Worm (Caenorhabditis elegans) whole organism, early embryonic: Measurements from ENCODE around the gene srg-46.

Experiments
- F13C5.2 ChIP-seq: sonication (generic microtip); optimal IDR thresholded peaks from 2 replicates; lab custom pipeline; 2017; ENCODE audit warnings: mild to moderate bottlenecking, missing genetic modification characterization, inconsistent platforms, missing compliant biosample characterization
- aly-1 ChIP-seq: sonication (generic microtip); optimal IDR thresholded peaks from 2 replicates; lab custom pipeline; 2016; ENCODE audit warnings: missing genetic modification characterization, missing compliant biosample characterization
- ama-1 ChIP-seq: fragments of 150-350 bp; optimal IDR thresholded peaks from 2 replicates; lab custom pipeline; 2014
- ceh-13 ChIP-seq: fragments of 200-800 bp; sonication (Bioruptor generic); optimal IDR thresholded peaks from 2 replicates; lab custom pipeline; 2018; ENCODE audit warnings: mild to moderate bottlenecking, missing genetic modification characterization, missing compliant biosample characterization
- ceh-36 ChIP-seq: sonication (generic microtip); optimal IDR thresholded peaks from 2 replicates; lab custom pipeline; 2016; ENCODE audit warnings: missing genetic modification characterization, inconsistent platforms, missing compliant biosample characterization
- ets-7 ChIP-seq: sonication (generic microtip); optimal IDR thresholded peaks from 2 replicates; lab custom pipeline; 2016; ENCODE audit warnings: missing genotype, missing genetic modification characterization, missing compliant biosample characterization
- flt-1 ChIP-seq: fragments of 200-800 bp; sonication (Bioruptor generic); IDR thresholded peaks from 2 replicates; pipeline ENCODE4 v1.3.6; 2022; ENCODE audit warnings: missing genetic modification characterization, missing compliant biosample characterization
- hmg-4 ChIP-seq: fragments of 200-800 bp; sonication (Bioruptor generic); optimal IDR thresholded peaks from 2 replicates; lab custom pipeline; 2018; ENCODE audit warnings: mild to moderate bottlenecking, missing genetic modification characterization, missing compliant biosample characterization
- scrt-1 ChIP-seq: fragments of 200-800 bp; sonication (Bioruptor generic); IDR thresholded peaks from 2 replicates; pipeline ENCODE4 v1.3.6; 2022; ENCODE audit warnings: missing genetic modification characterization, missing compliant biosample characterization
- tbx-11 ChIP-seq: fragments of 200-800 bp; sonication (Bioruptor generic); IDR thresholded peaks from 2 replicates; pipeline ENCODE4 v1.3.6; 2022; ENCODE audit warnings: missing genetic modification characterization, missing compliant biosample characterization
- tbx-37 ChIP-seq: fragments of 200-800 bp; sonication (Bioruptor generic); conservative IDR thresholded peaks from 2 replicates; pipeline ENCODE4 v1.3.6; 2022; ENCODE audit warnings: missing genetic modification reagents, missing genetic modification characterization, missing compliant biosample characterization
- tra-4 ChIP-seq: sonication (generic microtip); optimal IDR thresholded peaks from 2 replicates; lab custom pipeline; 2017; ENCODE audit warnings: missing genetic modification characterization, missing compliant biosample characterization

DNA sequence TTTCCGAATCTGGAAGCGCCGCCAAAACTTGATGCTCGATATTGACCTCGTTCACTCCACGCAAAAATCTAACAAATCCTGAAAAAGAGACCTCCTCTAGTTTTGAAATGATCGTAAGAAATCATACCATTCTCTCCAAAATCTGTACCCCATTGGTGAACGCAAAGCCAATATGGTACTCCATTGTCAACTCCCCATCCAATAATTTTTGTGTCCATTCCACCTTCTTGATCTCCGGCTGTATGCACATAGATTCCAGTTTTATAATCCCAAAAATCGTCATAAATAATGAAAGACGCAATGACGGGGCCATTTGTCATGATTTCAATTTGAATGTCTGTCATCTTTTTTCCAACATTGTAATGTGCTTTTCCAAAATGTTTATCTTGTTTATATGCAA is 7.3 kb upstream of the srg-46 start:
- TF ChIP-seq hmg-4 (GFP tag; lab: Kevin White, UChicago) (no peak), flt-1 (GFP tag; lab: Robert Waterston, UW) (no peak), ama-1 (lab: Kevin White, UChicago) (no peak), ceh-13 (no peak), tbx-11 (GFP tag; lab: Robert Waterston, UW) (no peak), aly-1 (tag; lab: Kevin White, UChicago) (no peak), scrt-1 (GFP tag; lab: Robert Waterston, UW) (no peak), F13C5.2 (tag; lab: Kevin White, UChicago) (no peak), tbx-37 (no peak), ets-7 (tag; lab: Kevin White, UChicago) (no peak), tra-4 (tag; lab: Kevin White, UChicago) (no peak), ceh-36 (tag; lab: Kevin White, UChicago) (no peak)
